Fruit fly (Drosophila melanogaster) whole organism, embryonic: ENCODE measurements around the gene Rdh.

Source experiments
- ATbp ChIP-seq: fragments of 200-800 bp; sonication (Bioruptor generic); optimal IDR thresholded peaks from 2 replicates; lab custom pipeline; 2017; ENCODE audit warnings: missing biosample characterization, mild to moderate bottlenecking, missing genetic modification characterization, missing genetic modification reagents
- Asciz ChIP-seq: fragments of 200-800 bp; sonication (Bioruptor generic); optimal IDR thresholded peaks from 2 replicates; lab custom pipeline; 2017; ENCODE audit warnings: missing biosample characterization, mild to moderate bottlenecking, missing genetic modification characterization, missing genetic modification reagents
- CG10462 ChIP-seq: fragments of 200-800 bp; sonication (Bioruptor generic); optimal IDR thresholded peaks from 2 replicates; lab custom pipeline; 2016; ENCODE audit warnings: missing biosample characterization, missing genetic modification characterization
- CG10543 ChIP-seq: fragments of 200-800 bp; sonication (Bioruptor generic); optimal IDR thresholded peaks from 3 replicates; lab custom pipeline; 2017; ENCODE audit warnings: missing biosample characterization, mild to moderate bottlenecking, missing genetic modification characterization, moderate library complexity
- CG11093 ChIP-seq: fragments of 200-800 bp; sonication (Bioruptor generic); IDR thresholded peaks from 3 replicates; pipeline ENCODE4 v1.3.6; 2022; ENCODE audit warnings: missing biosample characterization, missing genetic modification characterization
- CG12155 ChIP-seq: fragments of 200-800 bp; sonication (Bioruptor generic); optimal IDR thresholded peaks from 3 replicates; lab custom pipeline; 2016; ENCODE audit warnings: missing biosample characterization, missing genetic modification characterization
- CG12299 ChIP-seq: fragments of 200-800 bp; sonication (Bioruptor generic); optimal IDR thresholded peaks from 2 replicates; lab custom pipeline; 2018; ENCODE audit warnings: missing biosample characterization, mild to moderate bottlenecking, missing genetic modification characterization
- CG13296 ChIP-seq: fragments of 200-800 bp; sonication (Bioruptor generic); optimal IDR thresholded peaks from 3 replicates; lab custom pipeline; 2018; ENCODE audit warnings: missing biosample characterization, mild to moderate bottlenecking, missing genetic modification characterization
- CG13424 ChIP-seq: fragments of 200-800 bp; sonication (Bioruptor generic); optimal IDR thresholded peaks from 2 replicates; lab custom pipeline; 2019; ENCODE audit warnings: missing biosample characterization, mild to moderate bottlenecking, missing genetic modification characterization, moderate library complexity
- CG15696 ChIP-seq: fragments of 200-800 bp; sonication (Bioruptor generic); optimal IDR thresholded peaks from 2 replicates; lab custom pipeline; 2019; ENCODE audit warnings: missing biosample characterization, mild to moderate bottlenecking, missing genetic modification characterization, moderate library complexity
- CG1602 ChIP-seq: fragments of 200-800 bp; sonication (Bioruptor generic); optimal IDR thresholded peaks from 3 replicates; lab custom pipeline; 2016; ENCODE audit warnings: missing biosample characterization, missing genetic modification characterization
- CG30431 ChIP-seq: fragments of 200-800 bp; sonication (Bioruptor generic); optimal IDR thresholded peaks from 2 replicates; lab custom pipeline; 2017; ENCODE audit warnings: missing biosample characterization, missing genetic modification characterization
- CG34376 ChIP-seq: fragments of 200-800 bp; sonication (Bioruptor generic); optimal IDR thresholded peaks from 2 replicates; lab custom pipeline; 2018; ENCODE audit warnings: missing biosample characterization, mild to moderate bottlenecking, missing genetic modification characterization
- CG5180 ChIP-seq: fragments of 200-800 bp; sonication (Bioruptor generic); optimal IDR thresholded peaks from 3 replicates; lab custom pipeline; 2017; ENCODE audit warnings: missing biosample characterization, missing genetic modification characterization, mild to moderate bottlenecking, moderate library complexity, missing genetic modification reagents
- CG6813 ChIP-seq: fragments of 200-800 bp; sonication (Bioruptor generic); optimal IDR thresholded peaks from 2 replicates; lab custom pipeline; 2017; ENCODE audit warnings: missing biosample characterization, missing genetic modification characterization, mild to moderate bottlenecking, moderate library complexity, missing genetic modification reagents
- CG7745 ChIP-seq: fragments of 200-800 bp; sonication (Bioruptor generic); optimal IDR thresholded peaks from 2 replicates; lab custom pipeline; 2018; ENCODE audit warnings: missing biosample characterization, mild to moderate bottlenecking, missing genetic modification characterization, moderate library complexity
- CG9609 ChIP-seq: fragments of 200-800 bp; sonication (Bioruptor generic); optimal IDR thresholded peaks from 3 replicates; lab custom pipeline; 2016; ENCODE audit warnings: missing biosample characterization, missing genetic modification characterization
- CG9727 ChIP-seq: fragments of 200-800 bp; sonication (Bioruptor generic); optimal IDR thresholded peaks from 3 replicates; lab custom pipeline; 2017; ENCODE audit warnings: missing biosample characterization, mild to moderate bottlenecking, missing genetic modification characterization
- CG9876 ChIP-seq: fragments of 200-800 bp; sonication (Bioruptor generic); optimal IDR thresholded peaks from 2 replicates; lab custom pipeline; 2016; ENCODE audit warnings: missing biosample characterization, missing genetic modification characterization
- Chrac-16 ChIP-seq: fragments of 200-800 bp; sonication (Bioruptor generic); optimal IDR thresholded peaks from 3 replicates; lab custom pipeline; 2016; ENCODE audit warnings: missing biosample characterization, missing genetic modification characterization
- D19B ChIP-seq: fragments of 200-800 bp; sonication (Bioruptor generic); optimal IDR thresholded peaks from 2 replicates; lab custom pipeline; 2017; ENCODE audit warnings: missing biosample characterization, mild to moderate bottlenecking, missing genetic modification characterization
- HHEX ChIP-seq: fragments of 200-800 bp; sonication (Bioruptor generic); optimal IDR thresholded peaks from 3 replicates; lab custom pipeline; 2017; ENCODE audit warnings: missing biosample characterization, mild to moderate bottlenecking, missing genetic modification characterization, missing genetic modification reagents
- HmgZ ChIP-seq: fragments of 200-800 bp; sonication (Bioruptor generic); optimal IDR thresholded peaks from 2 replicates; lab custom pipeline; 2018; ENCODE audit warnings: missing biosample characterization, mild to moderate bottlenecking, missing genetic modification characterization
- Hr3 ChIP-seq: fragments of 200-800 bp; sonication (Bioruptor generic); optimal IDR thresholded peaks from 3 replicates; lab custom pipeline; 2016; ENCODE audit warnings: missing biosample characterization, missing genetic modification characterization
- Med ChIP-seq: fragments of 200-800 bp; sonication (Bioruptor generic); peaks from one replicate; lab custom pipeline; 2016; ENCODE audit warnings: missing biosample characterization, missing genetic modification characterization, mild to moderate bottlenecking, inconsistent platforms, moderate library complexity
- Oli ChIP-seq: fragments of 200-800 bp; sonication (Bioruptor generic); optimal IDR thresholded peaks from 2 replicates; lab custom pipeline; 2018; ENCODE audit warnings: missing biosample characterization, mild to moderate bottlenecking, missing genetic modification characterization, moderate library complexity
- Sin3A ChIP-seq: fragments of >200 bp; optimal IDR thresholded peaks from 2 replicates; lab custom pipeline; 2018
- Sox100B ChIP-seq: fragments of 200-800 bp; sonication (Bioruptor generic); optimal IDR thresholded peaks from 3 replicates; lab custom pipeline; 2018; ENCODE audit warnings: missing biosample characterization, mild to moderate bottlenecking, missing genetic modification characterization
- bab2 ChIP-seq: fragments of 200-800 bp; sonication (Bioruptor generic); optimal IDR thresholded peaks from 2 replicates; lab custom pipeline; 2016; ENCODE audit warnings: missing biosample characterization, missing genetic modification characterization
- bsh ChIP-seq, 2 experiments: fragments of 200-800 bp; sonication (Bioruptor generic); optimal IDR thresholded peaks; 2 replicates each; lab custom pipeline; 2017 to 2018; ENCODE audit warnings: mild to moderate bottlenecking in 2 of 2, missing biosample characterization in 2 of 2, missing genetic modification characterization in 2 of 2, moderate library complexity in 1 of 2
- cad ChIP-seq: fragments of >200 bp; optimal IDR thresholded peaks from 2 replicates; lab custom pipeline; 2017; ENCODE audit warnings: missing biosample characterization, missing genetic modification characterization
- dm ChIP-seq: fragments of 200-800 bp; sonication (Bioruptor generic); optimal IDR thresholded peaks from 3 replicates; lab custom pipeline; 2016; ENCODE audit warnings: missing biosample characterization, missing genetic modification characterization
- dmrt11E ChIP-seq: fragments of 200-800 bp; sonication (Bioruptor generic); optimal IDR thresholded peaks from 3 replicates; lab custom pipeline; 2018; ENCODE audit warnings: missing biosample characterization, mild to moderate bottlenecking, missing genetic modification characterization, moderate library complexity
- exex ChIP-seq: fragments of 200-800 bp; sonication (Bioruptor generic); optimal IDR thresholded peaks from 4 replicates; lab custom pipeline; 2018; ENCODE audit warnings: missing biosample characterization, mild to moderate bottlenecking, missing genetic modification characterization, moderate library complexity
- kah ChIP-seq: fragments of 200-800 bp; sonication (Bioruptor generic); optimal IDR thresholded peaks from 2 replicates; lab custom pipeline; 2018; ENCODE audit warnings: missing biosample characterization, mild to moderate bottlenecking, missing genetic modification characterization
- kni ChIP-seq: fragments of 200-800 bp; sonication (Bioruptor generic); optimal IDR thresholded peaks from 3 replicates; lab custom pipeline; 2017; ENCODE audit warnings: mild to moderate bottlenecking, missing biosample characterization, missing genetic modification reagents, missing genetic modification characterization
- lbe ChIP-seq: fragments of 200-800 bp; sonication (Bioruptor generic); optimal IDR thresholded peaks from 2 replicates; lab custom pipeline; 2016; ENCODE audit warnings: missing biosample characterization, mild to moderate bottlenecking, missing genetic modification characterization
- lmd ChIP-seq: fragments of 200-800 bp; sonication (Bioruptor generic); IDR thresholded peaks from 2 replicates; pipeline ENCODE4 v1.3.6; 2022; ENCODE audit warnings: missing biosample characterization, missing genetic modification characterization
- lov ChIP-seq, 2 experiments: fragments of 200-800 bp in 1 of 2; fragments of >200 bp in 1 of 2; sonication (Bioruptor generic) in 1 of 2; IDR thresholded peaks in 1 of 2; optimal IDR thresholded peaks in 1 of 2; 2 replicates in 1 of 2; 3 replicates in 1 of 2; pipeline versions ENCODE4 v1.3.6 to Lab custom; 2017 to 2022; ENCODE audit warnings: missing biosample characterization in 1 of 2, missing genetic modification characterization in 1 of 2
- luna ChIP-seq: fragments of 200-800 bp; sonication (Bioruptor generic); optimal IDR thresholded peaks from 2 replicates; lab custom pipeline; 2016; ENCODE audit warnings: missing biosample characterization, missing genetic modification characterization
- mirr ChIP-seq: fragments of 200-800 bp; sonication (Bioruptor generic); optimal IDR thresholded peaks from 3 replicates; lab custom pipeline; 2018; ENCODE audit warnings: missing biosample characterization, mild to moderate bottlenecking, missing genetic modification characterization
- nom ChIP-seq: fragments of 200-800 bp; sonication (Bioruptor generic); optimal IDR thresholded peaks from 2 replicates; lab custom pipeline; 2017; ENCODE audit warnings: missing biosample characterization, missing genetic modification characterization, mild to moderate bottlenecking, moderate library complexity, missing genetic modification reagents
- odd ChIP-seq: fragments of 200-800 bp; sonication (Bioruptor generic); optimal IDR thresholded peaks from 2 replicates; lab custom pipeline; 2017; ENCODE audit warnings: missing biosample characterization, mild to moderate bottlenecking, missing genetic modification characterization
- rib ChIP-seq: fragments of 200-800 bp; sonication (Bioruptor generic); IDR thresholded peaks from 2 replicates; pipeline ENCODE4 v1.3.6; 2022; ENCODE audit warnings: missing biosample characterization, missing genetic modification characterization
- salm ChIP-seq: fragments of 200-800 bp; sonication (Bioruptor generic); optimal IDR thresholded peaks from 2 replicates; lab custom pipeline; 2018; ENCODE audit warnings: missing biosample characterization, mild to moderate bottlenecking, missing genetic modification characterization
- sd ChIP-seq: fragments of 200-800 bp; sonication (Bioruptor generic); optimal IDR thresholded peaks from 3 replicates; lab custom pipeline; 2018; ENCODE audit warnings: missing biosample characterization, mild to moderate bottlenecking, missing genetic modification characterization, moderate library complexity
- sens ChIP-seq: fragments of 200-800 bp; sonication (Bioruptor generic); peaks from one replicate; lab custom pipeline; 2016; ENCODE audit warnings: missing biosample characterization, missing genetic modification characterization
- tin ChIP-seq: fragments of 200-800 bp; sonication (Bioruptor generic); optimal IDR thresholded peaks from 3 replicates; lab custom pipeline; 2016; ENCODE audit warnings: missing biosample characterization, missing genetic modification characterization
- wek ChIP-seq: fragments of 200-800 bp; sonication (Bioruptor generic); optimal IDR thresholded peaks from 3 replicates; lab custom pipeline; 2018; ENCODE audit warnings: missing biosample characterization, mild to moderate bottlenecking, missing genetic modification characterization, moderate library complexity

The Rdh gene

DNA sequence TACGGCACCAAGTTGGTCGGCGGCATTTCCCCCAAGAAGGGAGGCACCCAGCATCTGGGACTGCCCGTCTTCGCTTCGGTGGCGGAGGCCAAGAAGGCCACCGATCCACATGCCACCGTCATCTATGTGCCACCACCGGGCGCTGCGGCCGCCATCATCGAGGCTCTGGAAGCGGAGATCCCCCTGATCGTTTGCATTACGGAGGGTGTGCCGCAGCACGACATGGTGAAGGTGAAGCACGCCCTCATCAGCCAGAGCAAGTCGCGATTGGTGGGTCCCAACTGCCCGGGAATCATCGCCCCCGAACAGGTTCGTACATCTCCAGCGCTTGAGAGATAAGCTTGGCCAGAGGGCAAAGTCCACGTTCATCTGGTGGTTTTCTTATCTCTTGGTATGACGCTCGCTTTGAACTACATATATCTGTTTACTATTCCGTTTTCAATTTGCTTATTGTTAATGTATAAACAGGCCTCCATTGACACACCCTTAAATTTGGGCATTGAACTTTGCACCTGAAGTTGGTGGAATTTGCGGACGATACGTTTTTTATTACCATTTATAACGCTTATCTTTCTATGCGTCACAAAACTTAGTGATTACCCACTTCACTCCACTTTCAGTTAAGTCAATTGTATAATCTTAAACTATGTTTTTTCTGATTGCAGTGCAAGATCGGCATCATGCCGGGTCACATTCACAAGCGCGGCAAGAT, 8.3 kb upstream of the Rdh start:
- TF ChIP-seq CG1602 (no peak), CG12299 (tag; lab: Kevin White, UChicago) (peak; percentile 17), kah (GFP tag; lab: Kevin White, UChicago) (peak; percentile 3), sens (peak; percentile 77), Sox100B (GFP tag; lab: Kevin White, UChicago) (peak; percentile 30), Hr3 (GFP tag; lab: Kevin White, UChicago) (no peak), tin (GFP tag; lab: Kevin White, UChicago) (no peak), CG12155 (GFP tag; lab: Kevin White, UChicago) (no peak), wek (peak; percentile 13), luna (GFP tag; lab: Kevin White, UChicago) (no peak), cad (no peak), CG9876 (no peak), nom (GFP tag; lab: Kevin White, UChicago) (peak; percentile 97), dmrt11E (peak; percentile 0), CG10462 (GFP tag; lab: Kevin White, UChicago) (no peak), Oli (tag; lab: Kevin White, UChicago) (no peak), Sin3A (lab: Kevin White, UChicago) (no peak), kni (GFP tag; lab: Kevin White, UChicago) (peak; percentile 16), CG6813 (GFP tag; lab: Kevin White, UChicago) (peak; percentile 1), rib (GFP tag; lab: Robert Waterston, UW) (no peak), bsh (GFP tag; optimal IDR thresholded peaks at IDR 0.05; lab: Kevin White, UChicago) (peak; percentile 6 to 43), CG7745 (no peak), bab2 (GFP tag; lab: Kevin White, UChicago) (no peak), HHEX (GFP tag; lab: Kevin White, UChicago) (peak; percentile 24), HmgZ (no peak), D19B (no peak), Asciz (GFP tag; lab: Kevin White, UChicago) (peak; percentile 46), sd (tag; lab: Kevin White, UChicago) (peak; percentile 74), CG9609 (GFP tag; lab: Kevin White, UChicago) (no peak), odd (GFP tag; lab: Kevin White, UChicago) (peak; percentile 40), lmd (GFP tag; lab: Robert Waterston, UW) (no peak), CG13424 (tag; lab: Kevin White, UChicago) (peak; percentile 17), CG15696 (tag; lab: Kevin White, UChicago) (peak; percentile 4), salm (tag; lab: Kevin White, UChicago) (no peak), lbe (no peak), CG34376 (GFP tag; lab: Kevin White, UChicago) (peak; percentile 94), lov (optimal IDR thresholded peaks at IDR 0.05; lab: Kevin White, UChicago) (no peak), lov (GFP tag; IDR thresholded peaks at IDR 0.05; lab: Robert Waterston, UW) (no peak), dm (GFP tag; lab: Kevin White, UChicago) (no peak), CG13296 (GFP tag; lab: Kevin White, UChicago) (peak; percentile 44), Chrac-16 (no peak), CG5180 (GFP tag; lab: Kevin White, UChicago) (peak; percentile 25), CG30431 (GFP tag; lab: Kevin White, UChicago) (no peak), CG11093 (0 out of 3 replicates have a peak, but pooled peaks have one; percentile 7), CG10543 (peak; percentile 50), Med (GFP tag; lab: Kevin White, UChicago) (peak; percentile 48), mirr (GFP tag; lab: Kevin White, UChicago) (peak; percentile 69), ATbp (GFP tag; lab: Kevin White, UChicago) (peak; percentile 38), CG9727 (peak; percentile 12), exex (tag; lab: Kevin White, UChicago) (peak; percentile 59)
